Fruit fly (Drosophila melanogaster): ENCODE measurements around the gene MED14.

MED14 gene

DNA sequence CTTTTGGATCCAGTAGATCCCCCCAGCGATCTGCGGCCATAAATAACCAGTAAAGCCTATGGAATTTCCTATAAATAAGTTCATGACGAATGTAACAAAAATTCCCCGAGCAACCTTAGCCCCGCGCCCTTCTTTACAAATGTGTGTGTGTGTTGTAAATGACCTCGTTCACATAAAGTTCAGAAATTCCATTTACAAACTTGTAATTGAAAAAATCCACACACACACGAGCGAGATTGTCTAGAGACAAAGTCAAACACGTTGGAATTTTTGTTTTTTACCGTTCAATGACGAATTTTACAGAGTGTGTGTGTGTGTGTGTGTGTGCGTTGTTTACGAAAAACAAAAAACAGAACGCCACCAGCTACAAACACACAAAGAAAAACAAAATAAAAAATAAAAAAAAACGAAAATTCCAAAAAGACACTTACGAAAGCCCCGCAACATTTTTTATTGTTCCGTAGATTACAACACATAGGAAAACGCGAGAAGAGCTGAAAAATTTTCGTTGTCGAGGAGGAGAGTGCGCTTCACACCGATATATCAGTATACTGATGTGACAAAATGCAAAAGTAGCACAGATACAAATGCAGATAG is 45.8 kb downstream of the MED14 start:
- TF ChIP-seq CG10348 (GFP tag; IDR thresholded peaks at IDR 0.05) = no peak
- peak; percentile 7; the same call in 1 of the 2 replicates for TF ChIP-seq CG32121 (GFP tag; IDR thresholded peaks at IDR 0.05)
- peak; percentile 5; the same call in 1 of the 2 replicates for TF ChIP-seq Ets98B (GFP tag; IDR thresholded peaks at IDR 0.05)
- no peak for TF ChIP-seq CG13204 (GFP tag; optimal IDR thresholded peaks at IDR 0.05)
- TF ChIP-seq CG14655 (GFP tag; optimal IDR thresholded peaks at IDR 0.05) = no peak
- TF ChIP-seq Snoo (tag; optimal IDR thresholded peaks at IDR 0.05) = peak; percentile 45
- peak; percentile 32; the same call in 1 of the 3 replicates for TF ChIP-seq fd96Ca (GFP tag; IDR thresholded peaks at IDR 0.05)

dm6 chr3L:639460-640103 is 46.5 kb downstream of the MED14 start:
- TF ChIP-seq Pif1B (GFP tag; optimal IDR thresholded peaks at IDR 0.05) = no peak
- no peak for TF ChIP-seq CG32121 (GFP tag; IDR thresholded peaks at IDR 0.05)
- TF ChIP-seq CG9948 (tag; optimal IDR thresholded peaks at IDR 0.05) = no peak
- TF ChIP-seq gl (tag; optimal IDR thresholded peaks at IDR 0.05) = no peak
- no peak; the same call in 1 of the 2 replicates for TF ChIP-seq Ets98B (GFP tag; IDR thresholded peaks at IDR 0.05)
- no peak for TF ChIP-seq CG14655 (GFP tag; optimal IDR thresholded peaks at IDR 0.05)
- no peak for TF ChIP-seq CG12605 (GFP tag; IDR thresholded peaks at IDR 0.05)
- TF ChIP-seq CG13204 (GFP tag; optimal IDR thresholded peaks at IDR 0.05) = no peak
- TF ChIP-seq CG17806 (tag; optimal IDR thresholded peaks at IDR 0.05) = no peak
- TF ChIP-seq CG4496 (GFP tag; IDR thresholded peaks at IDR 0.05) = no peak
- no peak for TF ChIP-seq EcR (GFP tag; optimal IDR thresholded peaks at IDR 0.05)
- TF ChIP-seq CG8301 (tag; optimal IDR thresholded peaks at IDR 0.05) = no peak
- no peak for TF ChIP-seq Pif1A (GFP tag; optimal IDR thresholded peaks at IDR 0.05)

DNA sequence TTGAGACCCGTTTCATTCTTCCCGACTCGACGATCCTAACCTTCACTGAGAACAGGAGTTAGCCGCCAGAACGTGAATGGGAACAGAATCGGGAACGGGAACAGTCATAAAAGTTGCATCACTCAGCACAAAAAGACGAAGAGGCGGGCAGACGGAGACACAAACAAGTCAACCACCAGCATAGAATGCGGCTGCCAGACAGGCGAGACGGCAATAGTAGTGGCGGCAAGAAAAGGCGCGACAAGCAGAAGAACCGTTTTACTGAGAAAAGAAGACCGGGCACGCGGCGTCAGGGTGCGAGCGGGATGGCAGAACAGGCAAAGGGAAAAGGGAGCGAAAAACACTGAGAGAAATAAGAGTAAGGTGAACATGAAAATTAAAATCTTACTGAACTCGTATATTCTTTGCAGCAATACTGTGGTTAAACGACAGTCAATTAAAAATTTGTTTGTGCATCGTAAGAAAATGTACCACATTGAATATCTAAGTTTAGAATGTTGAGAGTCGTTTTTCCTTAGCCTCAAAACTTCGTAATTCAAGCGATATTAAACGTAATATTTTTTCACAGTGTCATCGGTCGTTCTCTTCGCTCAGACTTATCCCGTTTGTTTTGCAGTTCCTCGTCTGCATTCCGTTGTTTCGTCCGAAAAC is 47.4 kb downstream of the MED14 start:
- TF ChIP-seq CG14655 (GFP tag; optimal IDR thresholded peaks at IDR 0.05) (peak; percentile 95), CG8301 (tag; optimal IDR thresholded peaks at IDR 0.05) (peak; percentile 94), rn (GFP tag; IDR thresholded peaks at IDR 0.05) (peak; percentile 56), EcR (GFP tag; optimal IDR thresholded peaks at IDR 0.05) (peak; percentile 96), CG17806 (tag; optimal IDR thresholded peaks at IDR 0.05) (peak; percentile 91), CG4496 (GFP tag; IDR thresholded peaks at IDR 0.05) (peak; percentile 87), CG32121 (GFP tag; IDR thresholded peaks at IDR 0.05) (peak; percentile 80), CG12605 (GFP tag; IDR thresholded peaks at IDR 0.05) (peak; percentile 79), CG15710 (tag; optimal IDR thresholded peaks at IDR 0.05) (peak; percentile 91), CG34367 (tag; optimal IDR thresholded peaks at IDR 0.05) (peak; percentile 90), Pif1A (GFP tag; optimal IDR thresholded peaks at IDR 0.05) (peak; percentile 91), fd96Ca (GFP tag; IDR thresholded peaks at IDR 0.05) (peak; percentile 79), Snoo (tag; optimal IDR thresholded peaks at IDR 0.05) (peak; percentile 90), Pif1B (GFP tag; optimal IDR thresholded peaks at IDR 0.05) (peak; percentile 79), gl (tag; optimal IDR thresholded peaks at IDR 0.05) (peak; percentile 80), CG13204 (GFP tag; optimal IDR thresholded peaks at IDR 0.05) (peak; percentile 88), CG9948 (tag; optimal IDR thresholded peaks at IDR 0.05) (peak; percentile 91), D1 (tag; optimal IDR thresholded peaks at IDR 0.05) (peak; percentile 78), CG10348 (GFP tag; IDR thresholded peaks at IDR 0.05) (no peak), Ets98B (GFP tag; IDR thresholded peaks at IDR 0.05) (peak; percentile 70), CG8159 (tag; optimal IDR thresholded peaks at IDR 0.05) (peak; percentile 93)

DNA sequence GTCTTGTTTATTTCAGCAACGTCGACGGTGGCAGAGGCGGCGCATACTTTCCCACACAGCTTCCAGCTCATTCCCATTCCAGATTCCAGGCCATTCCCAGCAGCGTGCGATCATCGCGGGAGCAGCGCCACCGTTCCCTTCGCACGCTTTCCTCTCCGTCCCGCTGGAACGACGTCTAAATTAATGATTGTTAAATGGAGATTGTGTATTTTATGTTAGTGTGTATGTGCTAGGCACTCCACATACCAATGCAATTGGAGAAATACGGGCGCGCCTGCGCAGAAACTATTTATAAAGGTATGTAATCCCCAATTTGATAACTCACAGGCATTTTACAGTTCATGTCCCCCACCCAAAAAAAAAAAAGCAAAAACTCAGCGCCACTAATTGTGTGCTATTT is 48.4 kb downstream of the MED14 start:
- no peak for TF ChIP-seq CG15710 (tag; optimal IDR thresholded peaks at IDR 0.05)
- TF ChIP-seq CG9948 (tag; optimal IDR thresholded peaks at IDR 0.05) = no peak
- no peak for TF ChIP-seq CG8159 (tag; optimal IDR thresholded peaks at IDR 0.05)
- no peak for TF ChIP-seq Pif1B (GFP tag; optimal IDR thresholded peaks at IDR 0.05)
- TF ChIP-seq Snoo (tag; optimal IDR thresholded peaks at IDR 0.05) = no peak
- TF ChIP-seq EcR (GFP tag; optimal IDR thresholded peaks at IDR 0.05) = no peak
- TF ChIP-seq CG4496 (GFP tag; IDR thresholded peaks at IDR 0.05) = no peak

DNA sequence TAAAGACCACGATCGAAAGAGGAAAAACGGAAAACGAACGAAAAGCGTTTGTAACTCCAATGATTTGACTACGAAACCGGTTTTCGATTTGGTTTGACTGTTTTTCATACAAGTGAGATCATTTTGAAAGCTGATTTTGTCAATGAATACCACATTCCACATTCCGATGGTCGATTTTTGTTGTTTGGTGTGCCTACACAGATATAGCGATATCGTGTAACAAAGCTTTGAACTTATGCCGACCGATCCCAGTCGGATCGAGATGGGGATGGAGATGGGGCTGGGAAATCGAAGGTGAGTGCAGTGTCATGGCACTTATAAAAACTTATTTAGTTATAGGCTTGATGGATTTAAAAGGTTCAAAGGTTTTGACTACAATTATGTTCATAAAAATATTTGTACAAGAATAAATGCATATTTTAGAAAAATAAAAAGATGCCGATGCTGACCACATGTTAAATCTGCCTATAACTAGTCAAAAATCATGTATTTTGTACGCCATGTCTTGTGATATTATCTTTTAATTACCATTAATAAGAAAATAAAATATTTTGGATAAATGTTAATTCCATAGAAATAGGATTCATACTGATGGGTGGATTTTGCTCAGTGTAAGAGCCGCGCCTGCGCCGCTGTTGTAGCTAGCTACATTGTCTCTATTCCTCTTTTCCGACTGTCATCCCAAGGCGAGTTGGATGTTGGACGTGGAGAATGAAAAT is 49.3 kb downstream of the MED14 start:
- TF ChIP-seq CG34367 (tag; optimal IDR thresholded peaks at IDR 0.05) (peak; percentile 23), CG17806 (tag; optimal IDR thresholded peaks at IDR 0.05) (peak; percentile 63), CG10348 (GFP tag; IDR thresholded peaks at IDR 0.05) (no peak), Pif1A (GFP tag; optimal IDR thresholded peaks at IDR 0.05) (peak; percentile 0), CG14655 (GFP tag; optimal IDR thresholded peaks at IDR 0.05) (peak; percentile 58), CG13204 (GFP tag; optimal IDR thresholded peaks at IDR 0.05) (no peak), CG12605 (GFP tag; IDR thresholded peaks at IDR 0.05) (no peak), CG15710 (tag; optimal IDR thresholded peaks at IDR 0.05) (peak; percentile 39), CG8159 (tag; optimal IDR thresholded peaks at IDR 0.05) (peak; percentile 65), CG8301 (tag; optimal IDR thresholded peaks at IDR 0.05) (peak; percentile 51), CG9948 (tag; optimal IDR thresholded peaks at IDR 0.05) (peak; percentile 52), Pif1B (GFP tag; optimal IDR thresholded peaks at IDR 0.05) (peak; percentile 16), gl (tag; optimal IDR thresholded peaks at IDR 0.05) (no peak), rn (GFP tag; IDR thresholded peaks at IDR 0.05) (no peak)

Data from whole organism, pupa.